Worm (Caenorhabditis elegans) whole organism, young adult: ENCODE data around the gene T13G4.4.

Experiments
- B0035.1 ChIP-seq: sonication (generic microtip); optimal IDR thresholded peaks from 2 replicates; lab custom pipeline; 2016; ENCODE audit warnings: missing genetic modification characterization, mild to moderate bottlenecking, missing compliant biosample characterization, missing genotype, missing genetic modification reagents
- attf-5 ChIP-seq: fragments of 200-800 bp; sonication (Bioruptor generic); optimal IDR thresholded peaks from 2 replicates; lab custom pipeline; 2018; ENCODE audit warnings: mild to moderate bottlenecking, missing genetic modification characterization, missing compliant biosample characterization
- bed-2 ChIP-seq: fragments of 200-800 bp; sonication (Bioruptor generic); IDR thresholded peaks from 2 replicates; pipeline ENCODE4 v1.3.6; 2022; ENCODE audit warnings: missing genetic modification reagents, missing genetic modification characterization, missing compliant biosample characterization
- hmg-20 ChIP-seq: fragments of 200-800 bp; sonication (Bioruptor generic); IDR thresholded peaks from 2 replicates; pipeline ENCODE4 v1.3.6; 2022; ENCODE audit warnings: missing genetic modification reagents, missing genetic modification characterization, missing compliant biosample characterization
- lag-1 ChIP-seq: fragments of 200-800 bp; sonication (Bioruptor generic); IDR thresholded peaks from 2 replicates; pipeline ENCODE4 v1.3.6; 2022; ENCODE audit warnings: missing genetic modification reagents, missing genetic modification characterization, missing compliant biosample characterization
- let-526 ChIP-seq: fragments of 200-800 bp; sonication (Bioruptor generic); IDR thresholded peaks from 2 replicates; pipeline ENCODE4 v1.3.6; 2022; ENCODE audit warnings: missing genetic modification reagents, missing genetic modification characterization, missing compliant biosample characterization
- mcd-1 ChIP-seq: fragments of 200-800 bp; sonication (Bioruptor generic); IDR thresholded peaks from 2 replicates; pipeline ENCODE4 v1.3.6; 2022; ENCODE audit warnings: missing genetic modification reagents, missing genetic modification characterization, missing compliant biosample characterization
- nhr-80 ChIP-seq: sonication (generic microtip); optimal IDR thresholded peaks from 2 replicates; lab custom pipeline; 2016; ENCODE audit warnings: missing genetic modification characterization, missing compliant biosample characterization
- rpc-1 ChIP-seq, 2 experiments: fragments of 150-350 bp in 1 of 2; sonication (generic microtip) in 1 of 2; optimal IDR thresholded peaks; 2 replicates each; lab custom pipeline; 2014 to 2018; ENCODE audit warnings: missing biosample characterization in 1 of 2, missing genetic modification characterization in 1 of 2, missing genetic modification reagents in 1 of 2, missing genotype in 1 of 2
- unc-130 ChIP-seq: sonication (generic microtip); optimal IDR thresholded peaks from 2 replicates; lab custom pipeline; 2016; ENCODE audit warnings: missing genetic modification reagents, missing genetic modification characterization, missing compliant biosample characterization
- ztf-25 ChIP-seq: fragments of 200-800 bp; sonication (Bioruptor generic); IDR thresholded peaks from 2 replicates; pipeline ENCODE4 v1.3.6; 2022; ENCODE audit warnings: missing genetic modification reagents, missing genetic modification characterization, missing compliant biosample characterization

- TF ChIP-seq unc-130 (GFP tag; lab: Kevin White, UChicago), result no peak
- TF ChIP-seq bed-2, result no peak
- TF ChIP-seq ztf-25 (GFP tag; lab: Robert Waterston, UW), result no peak
- TF ChIP-seq attf-5 (GFP tag; lab: Kevin White, UChicago), result no peak
- TF ChIP-seq lag-1 (GFP tag; lab: Robert Waterston, UW), result no peak
- no peak for TF ChIP-seq hmg-20
- TF ChIP-seq rpc-1 (optimal IDR thresholded peaks at IDR 0.05; lab: Kevin White, UChicago), result no peak
- no peak for TF ChIP-seq rpc-1 (tag; optimal IDR thresholded peaks at IDR 0.05; lab: Kevin White, UChicago)
- no peak for TF ChIP-seq nhr-80
- TF ChIP-seq B0035.1, result no peak
- TF ChIP-seq let-526 (GFP tag; lab: Robert Waterston, UW), result no peak
- TF ChIP-seq mcd-1 (GFP tag; lab: Robert Waterston, UW), result no peak
Measured at ce11 chrX:1183258-1183657, 8.2 kb downstream of the T13G4.4 start.
